Fruit fly (Drosophila melanogaster): ENCODE data around the gene RnrL.

RnrL gene

dm6 chr2L:10276436-10276835 is 51.3 kb downstream of the RnrL start:
- TF ChIP-seq Eip75B (GFP tag; optimal IDR thresholded peaks at IDR 0.05) (no peak), ss (GFP tag; optimal IDR thresholded peaks at IDR 0.05) (no peak), CG6792 (GFP tag; optimal IDR thresholded peaks at IDR 0.05) (peak; percentile 20), svp (GFP tag) (no peak), CG10631 (GFP tag; optimal IDR thresholded peaks at IDR 0.05) (no peak), Ets96B (tag; optimal IDR thresholded peaks at IDR 0.05) (peak; percentile 69), CG11294 (GFP tag; IDR thresholded peaks at IDR 0.05) (peak; percentile 42; the same call in 1 of the 2 replicates), Gug (GFP tag; IDR thresholded peaks at IDR 0.05) (no peak; the same call in 1 of the 2 replicates), Sox15 (GFP tag; optimal IDR thresholded peaks at IDR 0.05) (no peak), fkh (GFP tag; optimal IDR thresholded peaks at IDR 0.05) (peak; percentile 21), Eip78C (GFP tag) (peak; percentile 84), acj6 (GFP tag; optimal IDR thresholded peaks at IDR 0.05) (peak; percentile 32), CG8119 (GFP tag; IDR thresholded peaks at IDR 0.05) (peak; percentile 70; the same call in 2 of the 3 replicates), CG8632 (GFP tag; optimal IDR thresholded peaks at IDR 0.05) (peak; percentile 42), dsx (GFP tag; optimal IDR thresholded peaks at IDR 0.05; ENCODE audit: poor library complexity, severe bottlenecking) (no peak), fd85E (GFP tag; optimal IDR thresholded peaks at IDR 0.05) (peak; percentile 5), CG7368 (GFP tag; optimal IDR thresholded peaks at IDR 0.05) (no peak), cyc (GFP tag; optimal IDR thresholded peaks at IDR 0.05) (no peak), Blimp-1 (GFP tag; optimal IDR thresholded peaks at IDR 0.05) (no peak), Ets21C (GFP tag; optimal IDR thresholded peaks at IDR 0.05) (no peak), pdm3 (GFP tag; optimal IDR thresholded peaks at IDR 0.05) (no peak), CG3032 (tag; optimal IDR thresholded peaks at IDR 0.05) (peak; percentile 67), CG11762 (GFP tag; optimal IDR thresholded peaks at IDR 0.05; ENCODE audit: insufficient read depth) (no peak), CG15336 (GFP tag; IDR thresholded peaks at IDR 0.05) (peak; percentile 82), vri (GFP tag; optimal IDR thresholded peaks at IDR 0.05) (no peak), CG6854 (GFP tag; optimal IDR thresholded peaks at IDR 0.05) (peak; percentile 37)
